Worm (Caenorhabditis elegans): ENCODE data around the gene mltn-9.

DNA sequence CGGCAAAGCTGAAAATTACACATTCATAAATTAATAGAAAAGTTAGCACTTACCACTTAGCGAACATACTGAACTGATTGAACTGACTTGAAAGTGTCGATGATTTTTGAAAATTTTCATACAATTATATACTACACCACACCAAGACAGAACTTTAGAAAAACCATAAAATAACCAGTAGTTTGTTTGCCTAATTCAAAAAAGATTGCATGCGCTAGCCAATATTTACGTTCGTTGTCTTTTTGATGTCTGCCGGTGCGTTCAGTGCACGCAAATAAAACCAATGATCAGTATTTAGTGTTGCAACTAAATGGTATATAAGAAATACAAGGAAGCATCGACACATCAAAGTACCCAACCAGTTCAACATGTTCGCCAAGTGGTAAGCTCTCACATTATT lies 35.3 kb upstream of the mltn-9 start, which contains the start of the genes nspb-8 and nspb-9:
- TF ChIP-seq ztf-18 (tag; optimal IDR thresholded peaks at IDR 0.05) (no peak), mes-4 (tag; optimal IDR thresholded peaks at IDR 0.05) (no peak), madf-3 (GFP tag; IDR thresholded peaks at IDR 0.05) (no peak), efl-1 (GFP tag; optimal IDR thresholded peaks at IDR 0.05) (no peak), D2030.7 (GFP tag; IDR thresholded peaks at IDR 0.05) (no peak), snpc-4 (GFP tag; optimal IDR thresholded peaks at IDR 0.05) (no peak), snpc-4 (tag; optimal IDR thresholded peaks at IDR 0.05) (no peak), Y53G8AR.9 (GFP tag; conservative IDR thresholded peaks at IDR 0.05) (no peak), Y79H2A.3 (GFP tag; conservative IDR thresholded peaks at IDR 0.05) (no peak), atf-7 (tag; optimal IDR thresholded peaks at IDR 0.05) (no peak)
